Fruit fly (Drosophila melanogaster) whole organism, adult: ENCODE data around the gene Npl4.

Experiments used
- CG14711 ChIP-seq: fragments of 200-800 bp; sonication (Bioruptor generic); optimal IDR thresholded peaks from 2 replicates; lab custom pipeline; 2018; ENCODE audit warnings: missing biosample characterization, mild to moderate bottlenecking, missing genetic modification characterization, moderate library complexity
- CG1620 ChIP-seq: fragments of 200-800 bp; sonication (Bioruptor generic); optimal IDR thresholded peaks from 2 replicates; lab custom pipeline; 2016; ENCODE audit warnings: missing biosample characterization, missing genetic modification characterization
- CG33017 ChIP-seq: fragments of 200-800 bp; sonication (Bioruptor generic); optimal IDR thresholded peaks from 2 replicates; lab custom pipeline; 2018; ENCODE audit warnings: missing biosample characterization, mild to moderate bottlenecking, missing genetic modification characterization, moderate library complexity
- CG7045 ChIP-seq: fragments of 200-800 bp; sonication (Bioruptor generic); optimal IDR thresholded peaks from 2 replicates; lab custom pipeline; 2017; ENCODE audit warnings: missing biosample characterization, mild to moderate bottlenecking, missing genetic modification characterization
- Clk ChIP-seq: fragments of 200-800 bp; sonication (Bioruptor generic); optimal IDR thresholded peaks from 2 replicates; lab custom pipeline; 2017; ENCODE audit warnings: missing biosample characterization, missing genetic modification characterization
- Hr96 ChIP-seq: fragments of 200-800 bp; sonication (Bioruptor generic); optimal IDR thresholded peaks from 2 replicates; lab custom pipeline; 2016; ENCODE audit warnings: missing biosample characterization, missing genetic modification characterization
- bab1 ChIP-seq: fragments of 200-800 bp; sonication (Bioruptor generic); optimal IDR thresholded peaks from 3 replicates; lab custom pipeline; 2019; ENCODE audit warnings: missing biosample characterization, mild to moderate bottlenecking, missing genetic modification characterization, moderate library complexity
- cnc ChIP-seq, 2 experiments: fragments of >200 bp; optimal IDR thresholded peaks; 2 replicates each; lab custom pipeline; 2017
- ovo ChIP-seq: fragments of 200-800 bp; sonication (Bioruptor generic); optimal IDR thresholded peaks from 2 replicates; lab custom pipeline; 2016; ENCODE audit warnings: missing biosample characterization, missing genetic modification characterization
- pad ChIP-seq: fragments of 200-800 bp; sonication (Bioruptor generic); optimal IDR thresholded peaks from 3 replicates; lab custom pipeline; 2017; ENCODE audit warnings: missing biosample characterization, missing genetic modification characterization, mild to moderate bottlenecking, moderate library complexity, missing genetic modification reagents
- tj ChIP-seq: fragments of 200-800 bp; sonication (Bioruptor generic); optimal IDR thresholded peaks from 3 replicates; lab custom pipeline; 2017; ENCODE audit warnings: missing biosample characterization, mild to moderate bottlenecking, missing genetic modification characterization, moderate library complexity
- toe ChIP-seq: fragments of 200-800 bp; sonication (Bioruptor generic); optimal IDR thresholded peaks from 2 replicates; lab custom pipeline; 2016; ENCODE audit warnings: missing biosample characterization, missing genetic modification characterization

- TF ChIP-seq bab1 (GFP tag; lab: Kevin White, UChicago) (no peak), cnc (optimal IDR thresholded peaks at IDR 0.05; lab: Kevin White, UChicago) (no peak), Clk (no peak), toe (no peak), ovo (GFP tag; lab: Kevin White, UChicago) (no peak), Hr96 (GFP tag; lab: Kevin White, UChicago) (no peak), CG14711 (tag; lab: Kevin White, UChicago) (no peak), tj (no peak), pad (GFP tag; lab: Kevin White, UChicago) (no peak), CG7045 (GFP tag; lab: Kevin White, UChicago) (no peak), CG1620 (GFP tag; lab: Kevin White, UChicago) (no peak), CG33017 (tag; lab: Kevin White, UChicago) (no peak)
Observed at dm6 chr3R:25637294-25638174, 13.1 kb upstream of the Npl4 start, which contains the start of gene jigr1.
